Fruit fly (Drosophila melanogaster) whole organism, embryonic: ENCODE data around the gene CG3036.

ENCODE experiments used
- B-H2 ChIP-seq: fragments of 200-800 bp; sonication (Bioruptor generic); optimal IDR thresholded peaks from 2 replicates; lab custom pipeline; 2018; ENCODE audit warnings: missing biosample characterization, mild to moderate bottlenecking, missing genetic modification characterization
- CG11085 ChIP-seq: fragments of 200-800 bp; sonication (Bioruptor generic); IDR thresholded peaks from 2 replicates; pipeline ENCODE4 v1.3.6; 2022; ENCODE audit warnings: missing biosample characterization, missing genetic modification characterization
- CG12744 ChIP-seq: fragments of 200-800 bp; sonication (Bioruptor generic); optimal IDR thresholded peaks from 2 replicates; lab custom pipeline; 2016; ENCODE audit warnings: missing biosample characterization, missing genetic modification characterization
- CG12942 ChIP-seq: fragments of 200-800 bp; sonication (Bioruptor generic); optimal IDR thresholded peaks from 3 replicates; lab custom pipeline; 2016; ENCODE audit warnings: missing biosample characterization, missing genetic modification characterization
- CG14965 ChIP-seq: fragments of 200-800 bp; sonication (Bioruptor generic); optimal IDR thresholded peaks from 2 replicates; lab custom pipeline; 2016; ENCODE audit warnings: missing biosample characterization, missing genetic modification characterization, borderline replicate concordance
- CG1529 ChIP-seq: fragments of 200-800 bp; sonication (Bioruptor generic); optimal IDR thresholded peaks from 3 replicates; lab custom pipeline; 2018; ENCODE audit warnings: missing biosample characterization, missing genetic modification characterization
- CG15479 ChIP-seq: fragments of 200-800 bp; sonication (Bioruptor generic); optimal IDR thresholded peaks from 3 replicates; lab custom pipeline; 2019; ENCODE audit warnings: missing biosample characterization, mild to moderate bottlenecking, missing genetic modification characterization, moderate library complexity
- CG15514 ChIP-seq: fragments of 200-800 bp; sonication (Bioruptor generic); optimal IDR thresholded peaks from 3 replicates; lab custom pipeline; 2017; ENCODE audit warnings: missing biosample characterization, missing genetic modification characterization, mild to moderate bottlenecking, moderate library complexity, missing genetic modification reagents
- CG18262 ChIP-seq: fragments of 200-800 bp; optimal IDR thresholded peaks from 3 replicates; lab custom pipeline; 2019; ENCODE audit warnings: missing biosample characterization, mild to moderate bottlenecking, missing genetic modification characterization, moderate library complexity
- CG34376 ChIP-seq: fragments of 200-800 bp; sonication (Bioruptor generic); optimal IDR thresholded peaks from 2 replicates; lab custom pipeline; 2018; ENCODE audit warnings: missing biosample characterization, mild to moderate bottlenecking, missing genetic modification characterization
- CG7357 ChIP-seq: fragments of 200-800 bp; sonication (Bioruptor generic); IDR thresholded peaks from 3 replicates; pipeline ENCODE4 v1.3.6; 2022; ENCODE audit warnings: missing biosample characterization, missing genetic modification characterization
- CG7928 ChIP-seq: fragments of 200-800 bp; sonication (Bioruptor generic); optimal IDR thresholded peaks from 2 replicates; lab custom pipeline; 2017; ENCODE audit warnings: missing biosample characterization, mild to moderate bottlenecking, missing genetic modification characterization
- CG8359 ChIP-seq: fragments of 200-800 bp; sonication (Bioruptor generic); optimal IDR thresholded peaks from 2 replicates; lab custom pipeline; 2017; ENCODE audit warnings: missing biosample characterization, mild to moderate bottlenecking, missing genetic modification characterization, borderline replicate concordance
- CG9817 ChIP-seq: fragments of 200-800 bp; sonication (Bioruptor generic); optimal IDR thresholded peaks from 2 replicates; lab custom pipeline; 2018; ENCODE audit warnings: missing biosample characterization, mild to moderate bottlenecking, missing genetic modification characterization, moderate library complexity
- CG9932 ChIP-seq: fragments of 200-800 bp; sonication (Bioruptor generic); IDR thresholded peaks from 2 replicates; pipeline ENCODE4 v1.3.6; 2022; ENCODE audit warnings: missing biosample characterization, missing genetic modification characterization
- CHES-1-like ChIP-seq: fragments of 200-800 bp; sonication (Bioruptor generic); optimal IDR thresholded peaks from 2 replicates; lab custom pipeline; 2016; ENCODE audit warnings: missing biosample characterization, missing genetic modification characterization
- Dip2 ChIP-seq: fragments of 200-800 bp; sonication (Bioruptor generic); IDR thresholded peaks from 2 replicates; pipeline ENCODE4 v1.3.6; 2022; ENCODE audit warnings: missing biosample characterization, missing genetic modification characterization
- Drgx ChIP-seq: fragments of 200-800 bp; sonication (Bioruptor generic); IDR thresholded peaks from 2 replicates; pipeline ENCODE4 v1.3.6; 2022; ENCODE audit warnings: missing biosample characterization, missing genetic modification characterization
- Hr3 ChIP-seq: fragments of 200-800 bp; sonication (Bioruptor generic); optimal IDR thresholded peaks from 3 replicates; lab custom pipeline; 2016; ENCODE audit warnings: missing biosample characterization, missing genetic modification characterization
- Hr51 ChIP-seq, 2 experiments: fragments of 200-800 bp; sonication (Bioruptor generic); optimal IDR thresholded peaks; 2 replicates in 1 of 2; 3 replicates in 1 of 2; lab custom pipeline; 2016 to 2018; ENCODE audit warnings: missing biosample characterization in 2 of 2, missing genetic modification characterization in 2 of 2, mild to moderate bottlenecking in 1 of 2, moderate library complexity in 1 of 2
- Hr78 ChIP-seq, 2 experiments: fragments of 200-800 bp in 1 of 2; fragments of >200 bp in 1 of 2; sonication (Bioruptor generic) in 1 of 2; optimal IDR thresholded peaks; 2 replicates each; lab custom pipeline; 2017 to 2019; ENCODE audit warnings: missing biosample characterization in 2 of 2, missing genetic modification characterization in 2 of 2, mild to moderate bottlenecking in 1 of 2, moderate library complexity in 1 of 2
- Nf-YC ChIP-seq: fragments of 200-800 bp; optimal IDR thresholded peaks from 3 replicates; lab custom pipeline; 2019; ENCODE audit warnings: missing biosample characterization, mild to moderate bottlenecking, missing genetic modification characterization, moderate library complexity
- Optix ChIP-seq: fragments of 200-800 bp; sonication (Bioruptor generic); IDR thresholded peaks from 3 replicates; pipeline ENCODE4 v1.3.6; 2022; ENCODE audit warnings: missing biosample characterization, missing genetic modification characterization
- Sox100B ChIP-seq: fragments of 200-800 bp; sonication (Bioruptor generic); optimal IDR thresholded peaks from 3 replicates; lab custom pipeline; 2018; ENCODE audit warnings: missing biosample characterization, mild to moderate bottlenecking, missing genetic modification characterization
- Sry-β ChIP-seq: fragments of 200-800 bp; sonication (Bioruptor generic); optimal IDR thresholded peaks from 2 replicates; lab custom pipeline; 2018; ENCODE audit warnings: missing biosample characterization, mild to moderate bottlenecking, missing genetic modification characterization, moderate library complexity
- TFAM ChIP-seq: fragments of 200-800 bp; sonication (Bioruptor generic); optimal IDR thresholded peaks from 2 replicates; lab custom pipeline; 2017; ENCODE audit warnings: missing biosample characterization, missing genetic modification characterization, inconsistent platforms
- amos ChIP-seq: fragments of 200-800 bp; sonication (Bioruptor generic); IDR thresholded peaks from 2 replicates; pipeline ENCODE4 v1.3.6; 2022; ENCODE audit warnings: missing biosample characterization, missing genetic modification characterization; ENCODE audit not compliant: partially characterized antibody
- bab2 ChIP-seq: fragments of 200-800 bp; sonication (Bioruptor generic); optimal IDR thresholded peaks from 2 replicates; lab custom pipeline; 2016; ENCODE audit warnings: missing biosample characterization, missing genetic modification characterization
- cad ChIP-seq: fragments of >200 bp; optimal IDR thresholded peaks from 2 replicates; lab custom pipeline; 2017; ENCODE audit warnings: missing biosample characterization, missing genetic modification characterization
- crol ChIP-seq: fragments of 200-800 bp; sonication (Bioruptor generic); IDR thresholded peaks from 2 replicates; pipeline ENCODE4 v1.3.6; 2022; ENCODE audit warnings: missing biosample characterization, missing genetic modification characterization
- da ChIP-seq: fragments of 200-800 bp; sonication (Bioruptor generic); optimal IDR thresholded peaks from 2 replicates; lab custom pipeline; 2016; ENCODE audit warnings: missing biosample characterization, missing genetic modification characterization
- danr ChIP-seq: fragments of 200-800 bp; sonication (Bioruptor generic); IDR thresholded peaks from 2 replicates; pipeline ENCODE4 v1.3.6; 2022; ENCODE audit warnings: missing biosample characterization, missing genetic modification characterization
- dimm ChIP-seq: fragments of 200-800 bp; sonication (Bioruptor generic); IDR thresholded peaks from 2 replicates; pipeline ENCODE4 v1.3.6; 2022; ENCODE audit warnings: missing biosample characterization, missing genetic modification characterization
- fu2 ChIP-seq: fragments of 200-800 bp; sonication (Bioruptor generic); optimal IDR thresholded peaks from 2 replicates; lab custom pipeline; 2016; ENCODE audit warnings: missing biosample characterization, missing genetic modification characterization
- gcm ChIP-seq: fragments of 200-800 bp; sonication (Bioruptor generic); optimal IDR thresholded peaks from 2 replicates; lab custom pipeline; 2019; ENCODE audit warnings: missing biosample characterization, mild to moderate bottlenecking, missing genetic modification characterization, moderate library complexity
- hb ChIP-seq: fragments of 200-800 bp; sonication (Bioruptor generic); IDR thresholded peaks from 3 replicates; pipeline ENCODE4 v1.3.6; 2022; ENCODE audit warnings: missing biosample characterization, missing genetic modification characterization; ENCODE audit not compliant: partially characterized antibody
- ken ChIP-seq: fragments of 200-800 bp; sonication (Bioruptor generic); IDR thresholded peaks from 3 replicates; pipeline ENCODE4 v1.3.6; 2022; ENCODE audit warnings: missing biosample characterization, missing genetic modification characterization
- kni ChIP-seq: fragments of 200-800 bp; sonication (Bioruptor generic); optimal IDR thresholded peaks from 3 replicates; lab custom pipeline; 2017; ENCODE audit warnings: mild to moderate bottlenecking, missing biosample characterization, missing genetic modification reagents, missing genetic modification characterization
- maf-S ChIP-seq: fragments of 200-800 bp; sonication (Bioruptor generic); optimal IDR thresholded peaks from 2 replicates; lab custom pipeline; 2016; ENCODE audit warnings: missing biosample characterization, missing genetic modification characterization
- mirr ChIP-seq: fragments of 200-800 bp; sonication (Bioruptor generic); optimal IDR thresholded peaks from 3 replicates; lab custom pipeline; 2018; ENCODE audit warnings: missing biosample characterization, mild to moderate bottlenecking, missing genetic modification characterization
- odd ChIP-seq: fragments of 200-800 bp; sonication (Bioruptor generic); optimal IDR thresholded peaks from 2 replicates; lab custom pipeline; 2017; ENCODE audit warnings: missing biosample characterization, mild to moderate bottlenecking, missing genetic modification characterization
- ro ChIP-seq: fragments of 200-800 bp; sonication (Bioruptor generic); IDR thresholded peaks from 2 replicates; pipeline ENCODE4 v1.3.6; 2022; ENCODE audit warnings: missing biosample characterization, missing genetic modification characterization
- row ChIP-seq: fragments of 200-800 bp; sonication (Bioruptor generic); IDR thresholded peaks from 3 replicates; pipeline ENCODE4 v1.3.6; 2022; ENCODE audit warnings: missing biosample characterization, missing genetic modification characterization
- sd ChIP-seq: fragments of 200-800 bp; sonication (Bioruptor generic); optimal IDR thresholded peaks from 3 replicates; lab custom pipeline; 2018; ENCODE audit warnings: missing biosample characterization, mild to moderate bottlenecking, missing genetic modification characterization, moderate library complexity
- sens ChIP-seq: fragments of 200-800 bp; sonication (Bioruptor generic); peaks from one replicate; lab custom pipeline; 2016; ENCODE audit warnings: missing biosample characterization, missing genetic modification characterization
- slp2 ChIP-seq: fragments of 200-800 bp; sonication (Bioruptor generic); optimal IDR thresholded peaks from 2 replicates; lab custom pipeline; 2016; ENCODE audit warnings: missing biosample characterization, missing genetic modification characterization
- so ChIP-seq: fragments of 200-800 bp; sonication (Bioruptor generic); IDR thresholded peaks from 3 replicates; pipeline ENCODE4 v1.3.6; 2022; ENCODE audit warnings: missing biosample characterization, missing genetic modification characterization
- toy ChIP-seq: fragments of 200-800 bp; sonication (Bioruptor generic); IDR thresholded peaks from 2 replicates; pipeline ENCODE4 v1.3.6; 2022; ENCODE audit warnings: missing biosample characterization, missing genetic modification characterization
- trem ChIP-seq: fragments of 200-800 bp; optimal IDR thresholded peaks from 3 replicates; lab custom pipeline; 2019; ENCODE audit warnings: missing biosample characterization, mild to moderate bottlenecking, missing genetic modification characterization, moderate library complexity
- vfl ChIP-seq: fragments of 200-800 bp; sonication (Bioruptor generic); optimal IDR thresholded peaks from 2 replicates; lab custom pipeline; 2016; ENCODE audit warnings: missing biosample characterization, missing genetic modification characterization
- zf30C ChIP-seq: fragments of 200-800 bp; sonication (Bioruptor generic); optimal IDR thresholded peaks from 3 replicates; lab custom pipeline; 2018; ENCODE audit warnings: missing biosample characterization, mild to moderate bottlenecking, missing genetic modification characterization

CG3036 gene

DNA sequence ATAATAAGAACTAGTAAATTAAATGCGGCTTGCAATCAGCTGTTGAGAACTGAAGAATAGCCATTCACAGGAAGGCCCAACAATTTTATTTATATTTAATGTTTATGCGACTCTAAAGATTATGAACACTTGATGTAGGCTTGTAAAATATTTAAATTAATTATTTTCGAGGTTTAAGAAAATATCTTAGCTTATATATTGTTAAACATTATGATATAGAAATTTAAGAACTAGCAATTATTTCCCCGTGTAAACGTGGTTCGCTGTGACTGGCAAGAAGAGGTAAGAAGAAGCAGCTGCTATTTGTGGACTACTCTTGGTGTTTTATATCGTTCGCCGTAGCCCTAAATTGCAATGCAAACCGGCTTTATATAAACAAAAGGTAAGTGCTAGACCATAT lies 53.4 kb downstream of the CG3036 start, which contains the start of the genes mRpL24 and betaggt-I (continued):
- TF ChIP-seq CG15514: peak; percentile 92
- peak; percentile 98 for TF ChIP-seq CG9817 (tag; lab: Kevin White, UChicago)
- TF ChIP-seq cad (GFP tag; lab: Kevin White, UChicago): no peak
- no peak for TF ChIP-seq CG14965 (GFP tag; lab: Kevin White, UChicago)
- TF ChIP-seq CG34376 (GFP tag; lab: Kevin White, UChicago): peak; percentile 91
- TF ChIP-seq bab2 (GFP tag; lab: Kevin White, UChicago): peak; percentile 72
- peak; percentile 43 for TF ChIP-seq Sry-β (GFP tag; lab: Kevin White, UChicago)
- TF ChIP-seq maf-S (GFP tag; lab: Kevin White, UChicago): peak; percentile 80
- peak; percentile 88 for TF ChIP-seq toy
- peak; percentile 76 for TF ChIP-seq ro (GFP tag; lab: Robert Waterston, UW)
- no peak for TF ChIP-seq Hr78 (GFP tag; optimal IDR thresholded peaks at IDR 0.05; lab: Kevin White, UChicago)
- peak; percentile 95 for TF ChIP-seq trem (tag; lab: Kevin White, UChicago)
- TF ChIP-seq Nf-YC (tag; lab: Kevin White, UChicago): peak; percentile 89
- TF ChIP-seq CG11085: peak; percentile 96
- peak; percentile 89 for TF ChIP-seq CG1529
- peak; percentile 78 for TF ChIP-seq CG12744 (GFP tag; lab: Kevin White, UChicago)
- peak; percentile 94 for TF ChIP-seq so (GFP tag; lab: Robert Waterston, UW)
- peak; percentile 89 for TF ChIP-seq sd (tag; lab: Kevin White, UChicago)
- TF ChIP-seq CG9932 (GFP tag; lab: Robert Waterston, UW): peak; percentile 97
- TF ChIP-seq CG12942 (GFP tag; lab: Kevin White, UChicago): peak; percentile 95
- peak; percentile 68 for TF ChIP-seq slp2 (GFP tag; lab: Kevin White, UChicago)
- peak; percentile 77 for TF ChIP-seq CG8359 (GFP tag; lab: Kevin White, UChicago)
- TF ChIP-seq CG7928: peak; percentile 77
- peak; percentile 12 for TF ChIP-seq zf30C (GFP tag; lab: Kevin White, UChicago)
- peak; percentile 62 for TF ChIP-seq crol (GFP tag; lab: Robert Waterston, UW)
- peak; percentile 96 for TF ChIP-seq gcm (GFP tag; lab: Kevin White, UChicago)
- peak; percentile 94 for TF ChIP-seq vfl (GFP tag; lab: Kevin White, UChicago)
- peak; percentile 85 to 97 for TF ChIP-seq Hr51 (GFP tag; optimal IDR thresholded peaks at IDR 0.05; lab: Kevin White, UChicago)
- peak; percentile 53 for TF ChIP-seq TFAM
- peak; percentile 93 for TF ChIP-seq Sox100B (GFP tag; lab: Kevin White, UChicago)
- TF ChIP-seq kni (GFP tag; lab: Kevin White, UChicago): no peak
- TF ChIP-seq sens (GFP tag; lab: Kevin White, UChicago): peak; percentile 97
- no peak for TF ChIP-seq amos (GFP tag; lab: Robert Waterston, UW)
- no peak for TF ChIP-seq CG15479 (GFP tag; lab: Kevin White, UChicago)
- peak; percentile 96 for TF ChIP-seq B-H2 (GFP tag; lab: Kevin White, UChicago)
- peak; percentile 97 for TF ChIP-seq ken (GFP tag; lab: Robert Waterston, UW)
- peak; percentile 79 for TF ChIP-seq Optix (GFP tag; lab: Robert Waterston, UW)
- peak; percentile 96 for TF ChIP-seq Drgx (GFP tag; lab: Robert Waterston, UW)
- peak; percentile 96 for TF ChIP-seq Hr3 (GFP tag; lab: Kevin White, UChicago)
- peak; percentile 90 for TF ChIP-seq odd
- peak; percentile 99 for TF ChIP-seq row (GFP tag; lab: Robert Waterston, UW)
- peak; percentile 97 for TF ChIP-seq CG18262 (tag; lab: Kevin White, UChicago)
- TF ChIP-seq dimm: peak; percentile 92
- peak; percentile 86 for TF ChIP-seq CG7357 (GFP tag; lab: Robert Waterston, UW)
- peak; percentile 58 for TF ChIP-seq fu2 (GFP tag; lab: Kevin White, UChicago)
- TF ChIP-seq mirr (GFP tag; lab: Kevin White, UChicago): peak; percentile 72
- TF ChIP-seq danr (GFP tag; lab: Robert Waterston, UW): peak; percentile 90
- peak; percentile 44 for TF ChIP-seq da (GFP tag; lab: Kevin White, UChicago)
- no peak for TF ChIP-seq hb (GFP tag; lab: Robert Waterston, UW)
- peak; percentile 67 for TF ChIP-seq CHES-1-like (GFP tag; lab: Kevin White, UChicago)
- peak; percentile 51; the same call in 1 of the 2 replicates for TF ChIP-seq Dip2 (GFP tag; lab: Robert Waterston, UW)
